Worm (Caenorhabditis elegans) whole organism, early embryonic: ENCODE results near the gene fmo-5.
"Not testable (repeated sequence)": the region's sequence is repeated elsewhere in the genome, so short reads cannot be mapped to it uniquely, and the experiment has no call there.

Source experiments
- F13C5.2 ChIP-seq: sonication (generic microtip); optimal IDR thresholded peaks from 2 replicates; lab custom pipeline; 2017; ENCODE audit warnings: mild to moderate bottlenecking, missing genetic modification characterization, inconsistent platforms, missing compliant biosample characterization
- ama-1 ChIP-seq: fragments of 150-350 bp; optimal IDR thresholded peaks from 2 replicates; lab custom pipeline; 2014
- ceh-13 ChIP-seq: fragments of 200-800 bp; sonication (Bioruptor generic); optimal IDR thresholded peaks from 2 replicates; lab custom pipeline; 2018; ENCODE audit warnings: mild to moderate bottlenecking, missing genetic modification characterization, missing compliant biosample characterization
- ets-7 ChIP-seq: sonication (generic microtip); optimal IDR thresholded peaks from 2 replicates; lab custom pipeline; 2016; ENCODE audit warnings: missing genotype, missing genetic modification characterization, missing compliant biosample characterization
- flt-1 ChIP-seq: fragments of 200-800 bp; sonication (Bioruptor generic); IDR thresholded peaks from 2 replicates; pipeline ENCODE4 v1.3.6; 2022; ENCODE audit warnings: missing genetic modification characterization, missing compliant biosample characterization
- hmbx-1 ChIP-seq: sonication (generic microtip); optimal IDR thresholded peaks from 2 replicates; lab custom pipeline; 2016; ENCODE audit warnings: mild to moderate bottlenecking, missing genetic modification characterization, missing compliant biosample characterization
- hmg-4 ChIP-seq: fragments of 200-800 bp; sonication (Bioruptor generic); optimal IDR thresholded peaks from 2 replicates; lab custom pipeline; 2018; ENCODE audit warnings: mild to moderate bottlenecking, missing genetic modification characterization, missing compliant biosample characterization
- tbx-11 ChIP-seq: fragments of 200-800 bp; sonication (Bioruptor generic); IDR thresholded peaks from 2 replicates; pipeline ENCODE4 v1.3.6; 2022; ENCODE audit warnings: missing genetic modification characterization, missing compliant biosample characterization

DNA sequence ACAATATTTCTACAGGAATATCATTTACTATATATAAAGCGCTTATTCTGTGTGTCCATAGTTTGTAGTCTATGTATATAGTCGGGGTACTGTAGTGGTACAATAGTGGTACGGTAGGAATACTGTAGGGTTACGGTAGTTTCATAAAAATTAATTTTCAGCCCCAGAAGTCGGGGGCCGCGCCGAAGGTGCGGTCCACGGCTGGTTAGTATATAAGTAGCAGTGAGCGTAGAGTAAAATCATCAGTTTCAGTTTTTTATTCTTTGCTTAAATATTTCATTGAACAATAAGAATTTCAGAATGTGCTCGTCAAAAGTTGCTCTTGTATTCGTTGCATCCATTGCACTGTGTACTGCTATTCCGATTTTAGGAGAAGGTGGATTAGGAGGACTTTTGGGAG is 12.6 kb downstream of the fmo-5 start, which contains the start of gene srlf-22:
- not testable (repeated sequence) for TF ChIP-seq ama-1; flt-1 (GFP tag; lab: Robert Waterston, UW); hmbx-1; tbx-11 (GFP tag; lab: Robert Waterston, UW); ets-7 (tag; lab: Kevin White, UChicago); ceh-13 (GFP tag; lab: Kevin White, UChicago); F13C5.2; hmg-4 (GFP tag; lab: Kevin White, UChicago)
